Fruit fly (Drosophila melanogaster) whole organism, embryonic: Measurements from ENCODE around the gene CG13359.

Source experiments
- Awh ChIP-seq: fragments of 200-800 bp; sonication (Bioruptor generic); IDR thresholded peaks from 2 replicates; pipeline ENCODE4, ENCODE4 v1.3.6; 2022; ENCODE audit warnings: missing biosample characterization, missing genetic modification characterization
- CG10321 ChIP-seq: fragments of 200-800 bp; sonication (Bioruptor generic); IDR thresholded peaks from 2 replicates; pipeline ENCODE4 v1.3.6; 2022; ENCODE audit warnings: missing biosample characterization, missing genetic modification characterization
- CG10431 ChIP-seq: fragments of 200-800 bp; sonication (Bioruptor generic); optimal IDR thresholded peaks from 3 replicates; lab custom pipeline; 2018; ENCODE audit warnings: missing biosample characterization, mild to moderate bottlenecking, missing genetic modification characterization
- CG11247 ChIP-seq: fragments of 200-800 bp; sonication (Bioruptor generic); IDR thresholded peaks from 2 replicates; pipeline ENCODE4 v1.3.6; 2022; ENCODE audit warnings: missing biosample characterization, missing genetic modification characterization
- CG11398 ChIP-seq: fragments of 200-800 bp; sonication (Bioruptor generic); optimal IDR thresholded peaks from 2 replicates; lab custom pipeline; 2016; ENCODE audit warnings: missing biosample characterization, missing genetic modification characterization
- CG11695 ChIP-seq: fragments of 200-800 bp; sonication (Bioruptor generic); IDR thresholded peaks from 3 replicates; pipeline ENCODE4 v1.3.6; 2022; ENCODE audit warnings: missing biosample characterization, missing genetic modification characterization
- CG12744 ChIP-seq: fragments of 200-800 bp; sonication (Bioruptor generic); optimal IDR thresholded peaks from 2 replicates; lab custom pipeline; 2016; ENCODE audit warnings: missing biosample characterization, missing genetic modification characterization
- CG13296 ChIP-seq: fragments of 200-800 bp; sonication (Bioruptor generic); optimal IDR thresholded peaks from 3 replicates; lab custom pipeline; 2018; ENCODE audit warnings: missing biosample characterization, mild to moderate bottlenecking, missing genetic modification characterization
- CG13424 ChIP-seq: fragments of 200-800 bp; sonication (Bioruptor generic); optimal IDR thresholded peaks from 2 replicates; lab custom pipeline; 2019; ENCODE audit warnings: missing biosample characterization, mild to moderate bottlenecking, missing genetic modification characterization, moderate library complexity
- CG14860 ChIP-seq: fragments of 200-800 bp; sonication (Bioruptor generic); IDR thresholded peaks from 3 replicates; pipeline ENCODE4 v1.3.6; 2022; ENCODE audit warnings: missing biosample characterization, missing genetic modification characterization; ENCODE audit not compliant: partially characterized antibody
- CG17186 ChIP-seq: fragments of 200-800 bp; sonication (Bioruptor generic); optimal IDR thresholded peaks from 3 replicates; lab custom pipeline; 2017; ENCODE audit warnings: missing biosample characterization, missing genetic modification reagents, missing genetic modification characterization
- CG1832 ChIP-seq: fragments of 200-800 bp; sonication (Bioruptor generic); optimal IDR thresholded peaks from 2 replicates; lab custom pipeline; 2017; ENCODE audit warnings: missing biosample characterization, mild to moderate bottlenecking, missing genetic modification characterization, inconsistent platforms
- CG3163 ChIP-seq: fragments of 200-800 bp; sonication (Bioruptor generic); optimal IDR thresholded peaks from 3 replicates; lab custom pipeline; 2016; ENCODE audit warnings: missing biosample characterization, missing genetic modification characterization
- CG32767 ChIP-seq: fragments of 200-800 bp; sonication (Bioruptor generic); IDR thresholded peaks from 2 replicates; pipeline ENCODE4 v1.3.6; 2022; ENCODE audit warnings: missing biosample characterization, missing genetic modification characterization
- CG5180 ChIP-seq: fragments of 200-800 bp; sonication (Bioruptor generic); optimal IDR thresholded peaks from 3 replicates; lab custom pipeline; 2017; ENCODE audit warnings: missing biosample characterization, missing genetic modification characterization, mild to moderate bottlenecking, moderate library complexity, missing genetic modification reagents
- CG6175 ChIP-seq: fragments of 200-800 bp; sonication (Bioruptor generic); IDR thresholded peaks from 3 replicates; pipeline ENCODE4 v1.3.6; 2022; ENCODE audit warnings: missing biosample characterization, missing genetic modification characterization
- CG6765 ChIP-seq: fragments of 200-800 bp; sonication (Bioruptor generic); optimal IDR thresholded peaks from 3 replicates; lab custom pipeline; 2017; ENCODE audit warnings: missing biosample characterization, mild to moderate bottlenecking, missing genetic modification characterization
- CG6854 ChIP-seq: fragments of 200-800 bp; sonication (Bioruptor generic); optimal IDR thresholded peaks from 3 replicates; lab custom pipeline; 2017; ENCODE audit warnings: missing biosample characterization, mild to moderate bottlenecking, missing genetic modification characterization
- D19A ChIP-seq: fragments of 200-800 bp; optimal IDR thresholded peaks from 3 replicates; lab custom pipeline; 2019; ENCODE audit warnings: missing biosample characterization, mild to moderate bottlenecking, missing genetic modification characterization, moderate library complexity
- Dbx ChIP-seq: fragments of 200-800 bp; sonication (Bioruptor generic); IDR thresholded peaks from 3 replicates; pipeline ENCODE4 v1.3.6; 2022; ENCODE audit warnings: missing biosample characterization, missing genetic modification characterization
- Ets65A ChIP-seq: fragments of 200-800 bp; sonication (Bioruptor generic); peaks from one replicate; lab custom pipeline; 2016; ENCODE audit warnings: missing biosample characterization, missing genetic modification characterization
- Ets97D ChIP-seq: fragments of 200-800 bp; sonication (Bioruptor generic); optimal IDR thresholded peaks from 3 replicates; lab custom pipeline; 2016; ENCODE audit warnings: missing biosample characterization, missing genetic modification characterization
- Fer1 ChIP-seq: fragments of 200-800 bp; sonication (Bioruptor generic); optimal IDR thresholded peaks from 2 replicates; lab custom pipeline; 2017; ENCODE audit warnings: missing biosample characterization, mild to moderate bottlenecking, missing genetic modification characterization
- Fer2 ChIP-seq: fragments of 200-800 bp; sonication (Bioruptor generic); optimal IDR thresholded peaks from 2 replicates; lab custom pipeline; 2018; ENCODE audit warnings: missing biosample characterization, mild to moderate bottlenecking, missing genetic modification characterization, moderate library complexity
- HLH4C ChIP-seq: fragments of 200-800 bp; sonication (Bioruptor generic); IDR thresholded peaks from 3 replicates; pipeline ENCODE4 v1.3.6; 2022; ENCODE audit warnings: missing biosample characterization, missing genetic modification characterization; ENCODE audit not compliant: partially characterized antibody
- HLHmδ ChIP-seq: fragments of 200-800 bp; sonication (Bioruptor generic); optimal IDR thresholded peaks from 2 replicates; lab custom pipeline; 2018; ENCODE audit warnings: missing biosample characterization, mild to moderate bottlenecking, missing genetic modification characterization, moderate library complexity
- HmgZ ChIP-seq: fragments of 200-800 bp; sonication (Bioruptor generic); optimal IDR thresholded peaks from 2 replicates; lab custom pipeline; 2018; ENCODE audit warnings: missing biosample characterization, mild to moderate bottlenecking, missing genetic modification characterization
- Neu2 ChIP-seq: fragments of 200-800 bp; sonication (Bioruptor generic); optimal IDR thresholded peaks from 3 replicates; lab custom pipeline; 2016; ENCODE audit warnings: missing biosample characterization, missing genetic modification characterization, borderline replicate concordance
- Nf-YC ChIP-seq: fragments of 200-800 bp; optimal IDR thresholded peaks from 3 replicates; lab custom pipeline; 2019; ENCODE audit warnings: missing biosample characterization, mild to moderate bottlenecking, missing genetic modification characterization, moderate library complexity
- NfI ChIP-seq: fragments of 200-800 bp; sonication (Bioruptor generic); optimal IDR thresholded peaks from 3 replicates; lab custom pipeline; 2018; ENCODE audit warnings: missing biosample characterization, mild to moderate bottlenecking, missing genetic modification characterization, moderate library complexity
- Opbp ChIP-seq: fragments of 200-800 bp; sonication (Bioruptor generic); IDR thresholded peaks from 3 replicates; pipeline ENCODE4 v1.3.6; 2022; ENCODE audit warnings: missing biosample characterization, missing genetic modification characterization; ENCODE audit not compliant: partially characterized antibody
- Sry-β ChIP-seq: fragments of 200-800 bp; sonication (Bioruptor generic); optimal IDR thresholded peaks from 2 replicates; lab custom pipeline; 2018; ENCODE audit warnings: missing biosample characterization, mild to moderate bottlenecking, missing genetic modification characterization, moderate library complexity
- TFAM ChIP-seq: fragments of 200-800 bp; sonication (Bioruptor generic); optimal IDR thresholded peaks from 2 replicates; lab custom pipeline; 2017; ENCODE audit warnings: missing biosample characterization, missing genetic modification characterization, inconsistent platforms
- YL-1 ChIP-seq: fragments of 200-800 bp; sonication (Bioruptor generic); optimal IDR thresholded peaks from 3 replicates; lab custom pipeline; 2017; ENCODE audit warnings: missing biosample characterization, mild to moderate bottlenecking, missing genetic modification characterization
- al ChIP-seq: fragments of 200-800 bp; sonication (Bioruptor generic); IDR thresholded peaks from 2 replicates; pipeline ENCODE4 v1.3.6; 2022; ENCODE audit warnings: missing biosample characterization, missing genetic modification characterization
- ato ChIP-seq: fragments of 200-800 bp; sonication (Bioruptor generic); IDR thresholded peaks from 2 replicates; pipeline ENCODE4 v1.3.6; 2022; ENCODE audit warnings: missing biosample characterization, missing genetic modification characterization; ENCODE audit not compliant: partially characterized antibody
- chinmo ChIP-seq: fragments of 200-800 bp; sonication (Bioruptor generic); IDR thresholded peaks from 4 replicates; pipeline ENCODE4 v1.3.6; 2022; ENCODE audit warnings: missing biosample characterization, missing genetic modification characterization; ENCODE audit not compliant: partially characterized antibody
- da ChIP-seq: fragments of 200-800 bp; sonication (Bioruptor generic); optimal IDR thresholded peaks from 2 replicates; lab custom pipeline; 2016; ENCODE audit warnings: missing biosample characterization, missing genetic modification characterization
- dmrt11E ChIP-seq: fragments of 200-800 bp; sonication (Bioruptor generic); optimal IDR thresholded peaks from 3 replicates; lab custom pipeline; 2018; ENCODE audit warnings: missing biosample characterization, mild to moderate bottlenecking, missing genetic modification characterization, moderate library complexity
- exex ChIP-seq: fragments of 200-800 bp; sonication (Bioruptor generic); optimal IDR thresholded peaks from 4 replicates; lab custom pipeline; 2018; ENCODE audit warnings: missing biosample characterization, mild to moderate bottlenecking, missing genetic modification characterization, moderate library complexity
- gem ChIP-seq: fragments of 200-800 bp; sonication (Bioruptor generic); optimal IDR thresholded peaks from 2 replicates; lab custom pipeline; 2019; ENCODE audit warnings: missing biosample characterization, mild to moderate bottlenecking, missing genetic modification characterization, moderate library complexity
- grau ChIP-seq: fragments of 200-800 bp; optimal IDR thresholded peaks from 3 replicates; lab custom pipeline; 2019; ENCODE audit warnings: missing biosample characterization, mild to moderate bottlenecking, missing genetic modification characterization, moderate library complexity
- gsb ChIP-seq: fragments of 200-800 bp; sonication (Bioruptor generic); IDR thresholded peaks from 2 replicates; pipeline ENCODE4 v1.3.6; 2022; ENCODE audit warnings: missing biosample characterization, missing genetic modification characterization
- h ChIP-seq: fragments of >200 bp; optimal IDR thresholded peaks from 2 replicates; lab custom pipeline; 2017
- hkb ChIP-seq, 2 experiments: fragments of 200-800 bp in 1 of 2; fragments of >200 bp in 1 of 2; sonication (Bioruptor generic) in 1 of 2; IDR thresholded peaks in 1 of 2; optimal IDR thresholded peaks in 1 of 2; 2 replicates each; pipeline versions ENCODE4 v1.3.6 to Lab custom; 2017 to 2022; ENCODE audit warnings: missing biosample characterization in 1 of 2, missing genetic modification characterization in 1 of 2
- kah ChIP-seq: fragments of 200-800 bp; sonication (Bioruptor generic); optimal IDR thresholded peaks from 2 replicates; lab custom pipeline; 2018; ENCODE audit warnings: missing biosample characterization, mild to moderate bottlenecking, missing genetic modification characterization
- pan ChIP-seq, 4 experiments: fragments of >200 bp in 3 of 4; fragments of 200-800 bp in 1 of 4; sonication (Bioruptor generic) in 1 of 4; optimal IDR thresholded peaks in 3 of 4; IDR thresholded peaks in 1 of 4; 2 replicates each; pipeline versions ENCODE4 v1.3.6 to Lab custom; 2017 to 2022; ENCODE audit warnings: missing biosample characterization in 2 of 4, missing genetic modification characterization in 2 of 4, mixed read lengths in 1 of 4
- slou ChIP-seq: fragments of 200-800 bp; sonication (Bioruptor generic); optimal IDR thresholded peaks from 3 replicates; lab custom pipeline; 2016; ENCODE audit warnings: missing biosample characterization, missing genetic modification characterization
- zf30C ChIP-seq: fragments of 200-800 bp; sonication (Bioruptor generic); optimal IDR thresholded peaks from 3 replicates; lab custom pipeline; 2018; ENCODE audit warnings: missing biosample characterization, mild to moderate bottlenecking, missing genetic modification characterization

The CG13359 gene

DNA sequence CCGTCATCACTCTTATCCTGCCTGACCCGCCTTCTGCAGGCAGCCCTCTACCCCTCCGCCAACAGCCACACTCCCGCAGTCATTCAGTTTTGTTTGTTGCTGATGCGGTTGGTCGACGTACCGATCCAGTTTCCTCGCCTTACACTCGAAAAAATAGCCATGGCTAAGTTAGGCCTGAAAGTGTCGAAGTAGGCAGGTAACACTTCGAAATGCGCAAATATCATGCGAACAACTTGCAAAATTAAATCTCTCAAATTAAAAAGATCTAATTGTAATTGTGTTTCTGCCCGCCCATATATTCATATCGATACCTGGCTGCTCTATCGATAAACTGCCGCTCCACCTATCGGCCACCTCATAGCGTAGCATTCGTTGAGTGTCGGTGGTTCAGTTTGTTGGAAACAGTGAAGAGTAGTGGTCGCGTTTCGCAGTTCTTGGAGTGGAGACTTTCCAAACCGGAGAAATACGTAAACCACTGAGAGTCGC, 33.6 kb downstream of the CG13359 start, which contains the start of gene fz3 (continued):
- TF ChIP-seq CG6765 (GFP tag; lab: Kevin White, UChicago) (no peak), CG32767 (GFP tag; lab: Robert Waterston, UW) (no peak), CG10431 (GFP tag; lab: Kevin White, UChicago) (no peak), YL-1 (GFP tag; lab: Kevin White, UChicago) (no peak), Opbp (GFP tag; lab: Robert Waterston, UW) (peak; percentile 89), Awh (GFP tag; lab: Robert Waterston, UW) (peak; percentile 53; the same call in 1 of the 2 replicates), TFAM (GFP tag; lab: Kevin White, UChicago) (no peak), CG13296 (GFP tag; lab: Kevin White, UChicago) (peak; percentile 9), hkb (optimal IDR thresholded peaks at IDR 0.05; lab: Kevin White, UChicago) (no peak), hkb (GFP tag; IDR thresholded peaks at IDR 0.05; lab: Robert Waterston, UW) (0 out of 2 replicates have a peak, but pooled peaks have one; percentile 16), kah (GFP tag; lab: Kevin White, UChicago) (peak; percentile 68), Sry-β (GFP tag; lab: Kevin White, UChicago) (peak; percentile 9), h (lab: Kevin White, UChicago) (no peak), slou (no peak), CG11247 (GFP tag; lab: Robert Waterston, UW) (0 out of 2 replicates have a peak, but pooled peaks have one; percentile 16), zf30C (GFP tag; lab: Kevin White, UChicago) (peak; percentile 64), gem (tag; lab: Kevin White, UChicago) (peak; percentile 5), CG10321 (GFP tag; lab: Robert Waterston, UW) (no peak), Ets97D (GFP tag; lab: Kevin White, UChicago) (peak; percentile 49), exex (tag; lab: Kevin White, UChicago) (peak; percentile 10), ato (GFP tag; lab: Robert Waterston, UW) (peak; percentile 80), CG6854 (no peak), Fer2 (tag; lab: Kevin White, UChicago) (no peak), CG6175 (GFP tag; lab: Robert Waterston, UW) (no peak), CG13424 (peak; percentile 22), CG14860 (GFP tag; lab: Robert Waterston, UW) (peak; percentile 81), da (no peak), CG12744 (GFP tag; lab: Kevin White, UChicago) (no peak), gsb (GFP tag; lab: Robert Waterston, UW) (no peak), HLH4C (GFP tag; lab: Robert Waterston, UW) (peak; percentile 85), Ets65A (GFP tag; lab: Kevin White, UChicago) (peak; percentile 48), CG11695 (GFP tag; lab: Robert Waterston, UW) (no peak), Fer1 (GFP tag; lab: Kevin White, UChicago) (peak; percentile 29), Dbx (0 out of 3 replicates have a peak, but pooled peaks have one; percentile 35), HmgZ (tag; lab: Kevin White, UChicago) (peak; percentile 41), Neu2 (GFP tag; lab: Kevin White, UChicago) (no peak), CG11398 (GFP tag; lab: Kevin White, UChicago) (no peak), al (GFP tag; lab: Robert Waterston, UW) (no peak), CG17186 (GFP tag; lab: Kevin White, UChicago) (peak; percentile 21), CG5180 (no peak), D19A (peak; percentile 23), CG1832 (GFP tag; lab: Kevin White, UChicago) (no peak), grau (tag; lab: Kevin White, UChicago) (peak; percentile 22), chinmo (GFP tag; lab: Robert Waterston, UW) (peak; percentile 95), NfI (GFP tag; lab: Kevin White, UChicago) (peak; percentile 6), CG3163 (GFP tag; lab: Kevin White, UChicago) (no peak), Nf-YC (tag; lab: Kevin White, UChicago) (peak; percentile 35), HLHmδ (GFP tag; lab: Kevin White, UChicago) (peak; percentile 74), dmrt11E (tag; lab: Kevin White, UChicago) (peak; percentile 24), pan (optimal IDR thresholded peaks at IDR 0.05; lab: Kevin White, UChicago) (no peak), pan (GFP tag; optimal IDR thresholded peaks at IDR 0.05 in 1 of 2, IDR thresholded peaks at IDR 0.05 in 1 of 2) (peak in 1 of 2 experiments; percentile 22)
